Worm (Caenorhabditis elegans) whole organism, L1 larva: ENCODE data around the gene lin-2.
A peak's percentile ranks its signal among the peaks of the same experiment; 100 is the strongest.

Experiments used
- lin-14 ChIP-seq: fragments of 200-800 bp; sonication (Bioruptor generic); optimal IDR thresholded peaks from 2 replicates; lab custom pipeline; 2018; ENCODE audit warnings: mild to moderate bottlenecking, missing genetic modification characterization, moderate library complexity, missing compliant biosample characterization
- swsn-7 ChIP-seq: sonication (generic microtip); optimal IDR thresholded peaks from 2 replicates; lab custom pipeline; 2016; ENCODE audit warnings: missing genetic modification characterization, missing compliant biosample characterization

Gene lin-2

DNA sequence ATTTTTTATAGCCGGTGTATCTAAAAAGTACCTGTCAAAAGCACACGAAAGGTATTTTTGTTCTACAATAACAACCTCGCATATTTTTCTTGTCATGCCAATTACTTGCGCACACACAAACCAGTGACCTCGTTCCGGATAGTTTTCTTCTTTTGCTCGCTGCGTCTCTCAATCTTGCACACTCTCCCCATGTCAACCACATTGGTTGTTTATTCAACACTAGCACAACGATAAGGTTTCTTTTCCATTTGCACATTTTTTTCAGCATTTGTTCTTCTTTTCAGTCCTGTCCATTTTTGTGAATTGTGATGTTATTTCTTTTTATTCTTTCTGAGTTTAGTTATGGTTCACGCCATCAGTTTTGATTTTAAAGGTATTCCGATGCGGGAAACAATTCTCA lies 63.6 kb downstream of the lin-2 start, which contains the start of gene F42F12.3:
F42F12.3 (plus strand) TSS at position 372 of the 400 bp plus-strand sequence.
- peak; percentile 28 for TF ChIP-seq lin-14
- no peak for TF ChIP-seq swsn-7 (tag; lab: Kevin White, UChicago)
